Worm (Caenorhabditis elegans): ENCODE data around the gene elf-1.
A peak's percentile ranks its signal among the peaks of the same experiment; 100 is the strongest.

elf-1 gene

DNA sequence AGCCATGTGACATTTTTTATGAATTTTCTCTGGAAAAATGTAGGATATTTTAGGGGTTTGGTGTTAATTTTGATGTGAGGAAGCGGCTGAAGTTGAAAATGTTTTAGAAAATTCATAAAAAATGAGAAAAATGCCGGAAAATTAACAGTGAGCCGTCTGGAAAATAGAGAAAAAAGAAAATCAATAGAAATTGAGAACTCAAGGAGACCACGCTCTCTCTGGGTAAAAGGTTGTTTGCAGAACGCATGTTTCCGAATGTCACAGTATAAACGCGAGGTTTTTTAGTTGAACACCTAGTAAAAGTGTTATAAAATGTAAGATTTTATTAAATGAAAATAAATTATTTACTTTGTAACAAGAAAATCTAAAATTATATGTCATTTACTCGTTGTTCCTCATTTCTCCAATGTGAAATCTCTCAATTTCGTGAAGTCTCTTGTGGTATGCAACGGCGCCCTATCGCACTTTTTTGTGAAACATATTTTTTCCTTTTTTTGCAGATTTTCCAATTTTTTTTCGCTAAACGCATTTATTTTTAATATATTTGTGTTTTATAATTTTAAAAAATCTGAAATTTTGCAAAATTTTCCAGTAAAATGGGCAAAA is 48.7 kb upstream of the elf-1 start, which contains the start of the genes tag-266 and tag-267 (continued):
- TF ChIP-seq tbx-7 (tag; optimal IDR thresholded peaks at IDR 0.05): peak; percentile 87
- peak; percentile 98 for TF ChIP-seq zip-5 (tag; optimal IDR thresholded peaks at IDR 0.05)
- TF ChIP-seq ztf-16 (tag; optimal IDR thresholded peaks at IDR 0.05): peak; percentile 78
- TF ChIP-seq ceh-34 (tag; optimal IDR thresholded peaks at IDR 0.05): peak; percentile 69
- TF ChIP-seq fax-1 (tag; optimal IDR thresholded peaks at IDR 0.05): peak; percentile 93
- no peak for TF ChIP-seq pros-1 (tag; optimal IDR thresholded peaks at IDR 0.05)
- TF ChIP-seq ceh-6 (GFP tag; optimal IDR thresholded peaks at IDR 0.05): no peak
- peak; percentile 25 for TF ChIP-seq mec-3 (tag; optimal IDR thresholded peaks at IDR 0.05; ENCODE audit: borderline replicate concordance)
- peak; percentile 96 for TF ChIP-seq hlh-8 (tag; optimal IDR thresholded peaks at IDR 0.05)
- TF ChIP-seq elt-4 (tag; optimal IDR thresholded peaks at IDR 0.05): no peak
- peak; percentile 94 for TF ChIP-seq ahr-1 (tag; optimal IDR thresholded peaks at IDR 0.05)
- TF ChIP-seq che-1 (tag; optimal IDR thresholded peaks at IDR 0.05): peak; percentile 24
- TF ChIP-seq T23F11.4 (GFP tag; optimal IDR thresholded peaks at IDR 0.05): peak; percentile 2
- peak; percentile 42 for TF ChIP-seq ceh-24 (tag; optimal IDR thresholded peaks at IDR 0.05)
- no peak for TF ChIP-seq ceh-45 (GFP tag; IDR thresholded peaks at IDR 0.05)
- no peak for TF ChIP-seq lin-11 (tag; optimal IDR thresholded peaks at IDR 0.05)
- no peak for TF ChIP-seq hlh-6 (tag; optimal IDR thresholded peaks at IDR 0.05)
- TF ChIP-seq unc-42 (tag; optimal IDR thresholded peaks at IDR 0.05): peak; percentile 66
- TF ChIP-seq rnt-1 (tag; optimal IDR thresholded peaks at IDR 0.05): peak; percentile 35
- TF ChIP-seq pat-9 (tag; optimal IDR thresholded peaks at IDR 0.05): no peak
- peak; percentile 56 for TF ChIP-seq ceh-19 (GFP tag; optimal IDR thresholded peaks at IDR 0.05)

- TF ChIP-seq eyg-1 (tag; optimal IDR thresholded peaks at IDR 0.05): no peak
- no peak for TF ChIP-seq ceh-34 (tag; optimal IDR thresholded peaks at IDR 0.05)
- no peak for TF ChIP-seq nhr-11 (tag; optimal IDR thresholded peaks at IDR 0.05)
- no peak for TF ChIP-seq sox-4 (tag; optimal IDR thresholded peaks at IDR 0.05)
- no peak for TF ChIP-seq unc-55 (GFP tag; optimal IDR thresholded peaks at IDR 0.05)
- TF ChIP-seq pha-2 (tag; optimal IDR thresholded peaks at IDR 0.05): no peak
- no peak for TF ChIP-seq hlh-30 (tag; optimal IDR thresholded peaks at IDR 0.05; ENCODE audit: insufficient read depth)
- no peak for TF ChIP-seq ceh-6 (GFP tag; optimal IDR thresholded peaks at IDR 0.05)
- no peak for TF ChIP-seq mec-3 (tag; optimal IDR thresholded peaks at IDR 0.05; ENCODE audit: borderline replicate concordance)
Observed at ce11 chrIII:641759-642158, 47.2 kb upstream of the elf-1 start, which contains the start of gene W06E11.1. Gene W06E11.1 (plus strand): TSS chrIII:642059.

ce11 chrIII:644660-645059 is 44.3 kb upstream of the elf-1 start:
- TF ChIP-seq ets-4 (tag; optimal IDR thresholded peaks at IDR 0.05) (no peak), ceh-9 (tag; optimal IDR thresholded peaks at IDR 0.05) (no peak), mec-3 (tag; optimal IDR thresholded peaks at IDR 0.05; ENCODE audit: borderline replicate concordance) (no peak), elt-2 (tag; optimal IDR thresholded peaks at IDR 0.05) (no peak), tbx-7 (tag; optimal IDR thresholded peaks at IDR 0.05) (no peak), che-1 (tag; optimal IDR thresholded peaks at IDR 0.05) (no peak), fkh-6 (tag; optimal IDR thresholded peaks at IDR 0.05) (no peak), pha-2 (tag; optimal IDR thresholded peaks at IDR 0.05) (no peak), ceh-22 (tag; optimal IDR thresholded peaks at IDR 0.05) (no peak), K09A11.1 (tag; optimal IDR thresholded peaks at IDR 0.05; ENCODE audit: insufficient read depth) (no peak), ceh-30 (tag; optimal IDR thresholded peaks at IDR 0.05) (no peak), syd-9 (tag; optimal IDR thresholded peaks at IDR 0.05) (no peak), ttx-3 (tag; optimal IDR thresholded peaks at IDR 0.05) (no peak), sox-2 (GFP tag; IDR thresholded peaks at IDR 0.05) (no peak)

DNA sequence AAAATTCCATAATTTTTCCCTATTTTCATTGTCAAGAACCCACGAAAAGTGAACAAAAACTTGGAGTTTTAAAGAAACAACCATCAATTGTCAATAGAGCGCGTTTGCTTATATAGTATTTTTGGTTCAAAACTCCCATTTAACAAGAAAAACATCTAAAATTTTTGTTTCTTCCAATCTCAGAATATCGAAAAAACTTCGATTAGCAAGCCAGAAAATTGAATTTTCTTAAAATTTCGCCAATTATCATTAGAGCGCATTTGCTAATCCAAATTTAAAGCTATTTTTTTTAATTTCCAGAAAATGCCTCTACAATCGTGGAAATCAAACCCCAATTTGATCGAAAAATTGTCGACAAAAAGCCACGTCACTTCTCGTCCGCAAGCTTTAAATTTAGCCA is 42.5 kb upstream of the elf-1 start, which contains the start of gene orai-1:
TSS of gene orai-1 (plus strand) at position 301 of the 400 bp plus-strand sequence.
- TF ChIP-seq tbx-2 (tag; optimal IDR thresholded peaks at IDR 0.05) (no peak), syd-9 (tag; optimal IDR thresholded peaks at IDR 0.05) (no peak), npax-4 (tag; optimal IDR thresholded peaks at IDR 0.05) (no peak), hlh-8 (tag; optimal IDR thresholded peaks at IDR 0.05) (no peak), T23F11.4 (GFP tag; optimal IDR thresholded peaks at IDR 0.05) (no peak), C38D4.7 (GFP tag; optimal IDR thresholded peaks at IDR 0.05) (no peak), nhr-232 (tag; optimal IDR thresholded peaks at IDR 0.05) (no peak), unc-3 (GFP tag; conservative IDR thresholded peaks at IDR 0.05) (no peak), unc-3 (tag; optimal IDR thresholded peaks at IDR 0.05) (no peak)

Data from whole organism, late embryonic.